Worm (Caenorhabditis elegans) whole organism, L4 larva: Measurements from ENCODE around the gene C05G5.2.

Source experiments
- D1046.2 ChIP-seq: fragments of 200-800 bp; sonication (Bioruptor generic); IDR thresholded peaks from 2 replicates; pipeline ENCODE4 v1.3.6; 2022; ENCODE audit warnings: missing genetic modification characterization, missing compliant biosample characterization
- F44E2.7 ChIP-seq: fragments of 200-800 bp; sonication (Bioruptor generic); IDR thresholded peaks from 2 replicates; pipeline ENCODE4 v2.1.2; 2022; ENCODE audit warnings: missing genetic modification characterization, missing compliant biosample characterization
- F49E8.2 ChIP-seq: sonication (generic microtip); optimal IDR thresholded peaks from 2 replicates; lab custom pipeline; 2016; ENCODE audit warnings: missing compliant biosample characterization, mild to moderate bottlenecking, missing genetic modification characterization, borderline replicate concordance
- T20F7.1 ChIP-seq: fragments of 200-800 bp; sonication (Bioruptor generic); optimal IDR thresholded peaks from 2 replicates; lab custom pipeline; 2018; ENCODE audit warnings: mild to moderate bottlenecking, missing genetic modification characterization, missing compliant biosample characterization
- T26A8.4 ChIP-seq: fragments of 200-800 bp; sonication (Bioruptor generic); IDR thresholded peaks from 2 replicates; pipeline ENCODE4 v1.3.6; 2022; ENCODE audit warnings: missing genetic modification characterization, missing compliant biosample characterization
- Y48G9A.11 ChIP-seq: fragments of 200-800 bp; sonication (Bioruptor generic); IDR thresholded peaks from 2 replicates; pipeline ENCODE4 v1.3.6; 2022; ENCODE audit warnings: missing genetic modification reagents, missing genetic modification characterization, missing compliant biosample characterization
- Y5F2A.4 ChIP-seq: fragments of 200-800 bp; sonication (Bioruptor generic); optimal IDR thresholded peaks from 2 replicates; lab custom pipeline; 2018; ENCODE audit warnings: mild to moderate bottlenecking, missing genetic modification characterization, missing compliant biosample characterization
- Y75B8A.6 ChIP-seq: fragments of 200-800 bp; sonication (Bioruptor generic); IDR thresholded peaks from 2 replicates; pipeline ENCODE4 v1.3.6; 2022; ENCODE audit warnings: missing genetic modification reagents, missing genetic modification characterization, missing compliant biosample characterization
- ZK337.2 ChIP-seq: fragments of 200-800 bp; sonication (Bioruptor generic); IDR thresholded peaks from 2 replicates; pipeline ENCODE4 v1.3.6; 2022; ENCODE audit warnings: missing genetic modification reagents, missing genetic modification characterization, missing compliant biosample characterization
- aha-1 ChIP-seq: fragments of 150-350 bp; peaks from one replicate; lab custom pipeline; 2014; ENCODE audit warnings: missing biosample characterization, missing genetic modification characterization
- attf-4 ChIP-seq: sonication (generic microtip); optimal IDR thresholded peaks from 3 replicates; lab custom pipeline; 2017; ENCODE audit warnings: missing biosample characterization, missing genetic modification characterization
- ceh-28 ChIP-seq: fragments of 150-350 bp; optimal IDR thresholded peaks from 2 replicates; lab custom pipeline; 2014; ENCODE audit warnings: missing biosample characterization, missing genetic modification reagents, missing genetic modification characterization
- ceh-32 ChIP-seq: sonication (generic microtip); optimal IDR thresholded peaks from 2 replicates; lab custom pipeline; 2016; ENCODE audit warnings: mild to moderate bottlenecking, missing genetic modification characterization, missing compliant biosample characterization; ENCODE audit not compliant: poor library complexity
- ceh-62 ChIP-seq: sonication (generic microtip); optimal IDR thresholded peaks from 2 replicates; lab custom pipeline; 2017; ENCODE audit warnings: missing biosample characterization, missing genetic modification characterization
- ces-1 ChIP-seq: fragments of 150-350 bp; sonication (generic microtip); optimal IDR thresholded peaks from 4 replicates; lab custom pipeline; 2014; ENCODE audit warnings: missing biosample characterization, missing genetic modification reagents, missing genetic modification characterization
- daf-12 ChIP-seq: fragments of 150-350 bp; optimal IDR thresholded peaks from 2 replicates; lab custom pipeline; 2014; ENCODE audit warnings: missing biosample characterization, missing genetic modification reagents, missing genetic modification characterization
- dmd-9 ChIP-seq: fragments of 200-800 bp; sonication (Bioruptor generic); IDR thresholded peaks from 2 replicates; pipeline ENCODE4 v1.3.6; 2022; ENCODE audit warnings: missing genetic modification reagents, missing genetic modification characterization, missing compliant biosample characterization
- dpl-1 ChIP-seq: fragments of 150-350 bp; optimal IDR thresholded peaks from 2 replicates; lab custom pipeline; 2014; ENCODE audit warnings: missing biosample characterization, missing genetic modification reagents, missing genetic modification characterization
- egl-43 ChIP-seq: fragments of 200-800 bp; sonication (Bioruptor generic); IDR thresholded peaks from 2 replicates; pipeline ENCODE4 v1.3.6; 2022; ENCODE audit warnings: missing genetic modification reagents, missing genetic modification characterization, missing compliant biosample characterization
- hif-1 ChIP-seq, 2 experiments: sonication (generic microtip); optimal IDR thresholded peaks; 2 replicates each; lab custom pipeline; 2016 to 2017; ENCODE audit warnings: missing compliant biosample characterization in 2 of 2, missing genetic modification characterization in 2 of 2, missing genetic modification reagents in 2 of 2, missing genotype in 2 of 2, mild to moderate bottlenecking in 1 of 2
- hlh-11 ChIP-seq: fragments of 200-800 bp; sonication (Bioruptor generic); optimal IDR thresholded peaks from 2 replicates; lab custom pipeline; 2018; ENCODE audit warnings: mild to moderate bottlenecking, missing genetic modification characterization, missing compliant biosample characterization
- hmg-1.1 ChIP-seq: fragments of 200-800 bp; sonication (Bioruptor generic); IDR thresholded peaks from 2 replicates; pipeline ENCODE4 v1.3.6; 2022; ENCODE audit warnings: missing genetic modification reagents, missing genetic modification characterization, missing compliant biosample characterization
- lin-1 ChIP-seq: fragments of 200-800 bp; sonication (Bioruptor generic); IDR thresholded peaks from 2 replicates; pipeline ENCODE4 v1.3.6; 2022; ENCODE audit warnings: missing genetic modification reagents, missing genetic modification characterization, missing compliant biosample characterization
- lin-13 ChIP-seq: fragments of 150-350 bp; optimal IDR thresholded peaks from 2 replicates; lab custom pipeline; 2014; ENCODE audit warnings: missing biosample characterization, missing genetic modification reagents, missing genetic modification characterization
- lin-15B ChIP-seq: fragments of 150-350 bp; sonication (generic microtip); optimal IDR thresholded peaks from 3 replicates; lab custom pipeline; 2014; ENCODE audit warnings: missing biosample characterization, missing genetic modification characterization
- lin-38 ChIP-seq: fragments of 200-800 bp; sonication (Bioruptor generic); IDR thresholded peaks from 2 replicates; pipeline ENCODE4 v1.3.6; 2022; ENCODE audit warnings: missing genetic modification reagents, missing genetic modification characterization, missing compliant biosample characterization
- lin-39 ChIP-seq: fragments of 150-350 bp; optimal IDR thresholded peaks from 2 replicates; lab custom pipeline; 2014; ENCODE audit warnings: missing biosample characterization, missing genetic modification reagents, missing genetic modification characterization
- madf-5 ChIP-seq, 2 experiments: fragments of 200-800 bp; sonication (Bioruptor generic); IDR thresholded peaks; 2 replicates each; pipeline ENCODE4 v1.3.6; 2022; ENCODE audit warnings: missing compliant biosample characterization in 2 of 2, missing genetic modification characterization in 2 of 2
- madf-9 ChIP-seq: fragments of 200-800 bp; sonication (Bioruptor generic); conservative IDR thresholded peaks from 2 replicates; pipeline ENCODE4 v1.3.6; 2022; ENCODE audit warnings: missing genetic modification reagents, missing genetic modification characterization, missing compliant biosample characterization
- mdl-1 ChIP-seq, 2 experiments: fragments of 150-350 bp in 1 of 2; sonication (generic microtip) in 1 of 2; optimal IDR thresholded peaks; 2 replicates each; lab custom pipeline; 2014 to 2017; ENCODE audit warnings: missing biosample characterization in 2 of 2, missing genetic modification characterization in 2 of 2
- mxl-2 ChIP-seq: fragments of 200-800 bp; sonication (Bioruptor generic); conservative IDR thresholded peaks from 2 replicates; pipeline ENCODE4 v1.3.6; 2022; ENCODE audit warnings: missing genetic modification reagents, missing genetic modification characterization, missing compliant biosample characterization
- nhr-10 ChIP-seq: fragments of 150-350 bp; optimal IDR thresholded peaks from 2 replicates; lab custom pipeline; 2014; ENCODE audit warnings: missing biosample characterization, missing genetic modification characterization
- nhr-102 ChIP-seq: sonication (generic microtip); optimal IDR thresholded peaks from 2 replicates; lab custom pipeline; 2016; ENCODE audit warnings: mild to moderate bottlenecking, missing genetic modification characterization, moderate library complexity, missing compliant biosample characterization
- nhr-11 ChIP-seq: fragments of 150-350 bp; optimal IDR thresholded peaks from 2 replicates; lab custom pipeline; 2014; ENCODE audit warnings: missing biosample characterization, missing genetic modification characterization
- nhr-111 ChIP-seq: fragments of 200-800 bp; sonication (Bioruptor generic); optimal IDR thresholded peaks from 2 replicates; lab custom pipeline; 2018; ENCODE audit warnings: mild to moderate bottlenecking, missing genetic modification characterization, missing compliant biosample characterization
- nhr-28 ChIP-seq: fragments of 150-350 bp; optimal IDR thresholded peaks from 2 replicates; lab custom pipeline; 2014; ENCODE audit warnings: missing biosample characterization, missing genetic modification characterization
- nhr-6 ChIP-seq: fragments of 150-350 bp; optimal IDR thresholded peaks from 2 replicates; lab custom pipeline; 2014; ENCODE audit warnings: missing biosample characterization, missing genetic modification characterization
- nhr-77 ChIP-seq: fragments of 150-350 bp; optimal IDR thresholded peaks from 2 replicates; lab custom pipeline; 2014; ENCODE audit warnings: missing biosample characterization, missing genetic modification characterization
- pha-4 ChIP-seq, 2 experiments: fragments of 150-350 bp in 1 of 2; fragments of 200-800 bp in 1 of 2; sonication (Bioruptor generic) in 1 of 2; IDR thresholded peaks in 1 of 2; optimal IDR thresholded peaks in 1 of 2; 2 replicates each; pipeline versions ENCODE4 v1.3.6 to Lab custom; 2014 to 2022; ENCODE audit warnings: missing genetic modification characterization in 2 of 2, missing genetic modification reagents in 2 of 2, missing biosample characterization in 1 of 2, missing compliant biosample characterization in 1 of 2
- php-3 ChIP-seq: fragments of 200-800 bp; sonication (Bioruptor generic); IDR thresholded peaks from 2 replicates; pipeline ENCODE4 v1.3.6; 2022; ENCODE audit warnings: missing genetic modification reagents, missing genetic modification characterization, missing compliant biosample characterization
- saeg-2 ChIP-seq: fragments of 200-800 bp; sonication (Bioruptor generic); IDR thresholded peaks from 2 replicates; pipeline ENCODE4 v1.3.6; 2022; ENCODE audit warnings: missing genetic modification reagents, missing genetic modification characterization, missing compliant biosample characterization
- snpc-1.2 ChIP-seq: fragments of 200-800 bp; sonication (Bioruptor generic); IDR thresholded peaks from 2 replicates; pipeline ENCODE4 v1.3.6; 2022; ENCODE audit warnings: missing genetic modification reagents, missing genetic modification characterization, missing compliant biosample characterization
- snpc-4 ChIP-seq: fragments of 150-350 bp; optimal IDR thresholded peaks from 2 replicates; lab custom pipeline; 2014; ENCODE audit warnings: missing biosample characterization, missing genetic modification characterization
- tag-97 ChIP-seq: fragments of 200-800 bp; sonication (Bioruptor generic); IDR thresholded peaks from 2 replicates; pipeline ENCODE4 v1.3.6; 2022; ENCODE audit warnings: missing genetic modification characterization, missing compliant biosample characterization
- tra-1 ChIP-seq: fragments of 200-800 bp; sonication (Bioruptor generic); IDR thresholded peaks from 2 replicates; pipeline ENCODE4 v1.3.6; 2022; ENCODE audit warnings: missing genetic modification reagents, missing genetic modification characterization, missing compliant biosample characterization
- unc-130 ChIP-seq: sonication (generic microtip); optimal IDR thresholded peaks from 2 replicates; lab custom pipeline; 2016; ENCODE audit warnings: missing genetic modification reagents, missing genetic modification characterization, missing compliant biosample characterization
- vab-7 ChIP-seq: fragments of 200-800 bp; sonication (Bioruptor generic); IDR thresholded peaks from 2 replicates; pipeline ENCODE4 v1.3.6; 2022; ENCODE audit warnings: missing genetic modification reagents, missing genetic modification characterization, missing compliant biosample characterization
- zfp-2 ChIP-seq: sonication (generic microtip); optimal IDR thresholded peaks from 2 replicates; lab custom pipeline; 2016; ENCODE audit warnings: mild to moderate bottlenecking, missing genetic modification characterization, missing compliant biosample characterization
- zfp-3 ChIP-seq: fragments of 200-800 bp; sonication (Bioruptor generic); conservative IDR thresholded peaks from 2 replicates; pipeline ENCODE4 v1.3.6; 2022; ENCODE audit warnings: missing genetic modification reagents, missing genetic modification characterization, missing compliant biosample characterization
- zip-11 ChIP-seq: fragments of 200-800 bp; sonication (Bioruptor generic); IDR thresholded peaks from 2 replicates; pipeline ENCODE4 v1.3.6; 2022; ENCODE audit warnings: missing genetic modification characterization, missing compliant biosample characterization
- zip-2 ChIP-seq: fragments of 150-350 bp; optimal IDR thresholded peaks from 2 replicates; lab custom pipeline; 2014; ENCODE audit warnings: missing biosample characterization, missing genetic modification characterization

The C05G5.2 gene

DNA sequence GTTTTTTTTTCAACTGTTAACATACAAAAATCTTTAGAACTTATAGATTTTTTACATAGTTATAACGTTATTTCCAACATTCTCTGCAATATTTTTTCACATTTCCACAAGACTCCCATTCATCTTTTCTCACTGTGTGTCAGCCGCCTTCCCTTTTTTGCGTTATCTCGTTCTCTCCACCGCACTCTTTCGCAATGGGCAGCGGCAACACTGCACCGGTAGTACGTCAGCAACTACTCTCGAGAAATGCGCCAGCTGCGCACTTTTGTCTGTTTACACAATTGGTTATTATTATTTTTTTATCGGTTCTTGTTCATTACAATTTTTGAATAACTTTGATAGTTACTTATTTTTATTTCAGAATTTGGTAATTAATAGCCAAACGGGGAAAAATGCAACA lies at the start of gene C05G5.2:
Gene C05G5.2 (plus strand): TSS at position 356 of the 400 bp plus-strand sequence.
- TF ChIP-seq zfp-2 (tag; lab: Kevin White, UChicago), result no peak
- no peak for TF ChIP-seq nhr-10
- TF ChIP-seq lin-1 (GFP tag; lab: Robert Waterston, UW), result no peak
- TF ChIP-seq lin-13 (GFP tag; lab: Kevin White, UChicago), result peak; percentile 94
- TF ChIP-seq lin-15B (tag; lab: Kevin White, UChicago), result no peak
- TF ChIP-seq F44E2.7 (GFP tag; lab: Robert Waterston, UW), result no peak
- TF ChIP-seq tra-1 (GFP tag; lab: Robert Waterston, UW), result peak; percentile 57; the same call in 1 of the 2 replicates
- TF ChIP-seq nhr-11 (tag; lab: Kevin White, UChicago), result peak; percentile 77
- peak; percentile 94 for TF ChIP-seq nhr-28 (tag; lab: Kevin White, UChicago)
- TF ChIP-seq nhr-111 (GFP tag; lab: Kevin White, UChicago), result no peak
- peak; percentile 48 for TF ChIP-seq aha-1 (tag; lab: Kevin White, UChicago)
- peak; percentile 57 for TF ChIP-seq T26A8.4
- peak; percentile 9 for TF ChIP-seq snpc-4 (tag; lab: Kevin White, UChicago)
- TF ChIP-seq php-3 (GFP tag; lab: Robert Waterston, UW), result peak; percentile 57; the same call in 1 of the 2 replicates
- no peak for TF ChIP-seq snpc-1.2 (GFP tag; lab: Robert Waterston, UW)
- no peak for TF ChIP-seq F49E8.2 (tag; lab: Kevin White, UChicago)
- peak; percentile 66 for TF ChIP-seq vab-7 (GFP tag; lab: Robert Waterston, UW)
- TF ChIP-seq mxl-2 (GFP tag; lab: Robert Waterston, UW), result no peak
- no peak for TF ChIP-seq zfp-3
- no peak for TF ChIP-seq ceh-32 (tag; lab: Kevin White, UChicago)
- no peak for TF ChIP-seq attf-4
- peak; percentile 96 for TF ChIP-seq hlh-11 (tag; lab: Kevin White, UChicago)
- TF ChIP-seq madf-5 (GFP tag; IDR thresholded peaks at IDR 0.05; lab: Robert Waterston, UW), result no peak
- TF ChIP-seq daf-12 (tag; lab: Kevin White, UChicago), result no peak
- TF ChIP-seq saeg-2 (GFP tag; lab: Robert Waterston, UW), result peak; percentile 76; the same call in 1 of the 2 replicates
- TF ChIP-seq lin-39, result no peak
- TF ChIP-seq pha-4 (GFP tag; IDR thresholded peaks at IDR 0.05; lab: Robert Waterston, UW), result peak; percentile 81
- TF ChIP-seq pha-4 (tag; optimal IDR thresholded peaks at IDR 0.05; lab: Kevin White, UChicago), result peak; percentile 81
- peak; percentile 77 for TF ChIP-seq dpl-1 (GFP tag; lab: Kevin White, UChicago)
- no peak for TF ChIP-seq ZK337.2 (GFP tag; lab: Robert Waterston, UW)
- TF ChIP-seq T20F7.1 (GFP tag; lab: Kevin White, UChicago), result peak; percentile 83
- no peak for TF ChIP-seq Y5F2A.4 (GFP tag; lab: Kevin White, UChicago)
- TF ChIP-seq egl-43 (GFP tag; lab: Robert Waterston, UW), result no peak
- TF ChIP-seq madf-9 (GFP tag; lab: Robert Waterston, UW), result peak; percentile 55; the same call in 1 of the 2 replicates
- no peak for TF ChIP-seq unc-130 (GFP tag; lab: Kevin White, UChicago)
- no peak for TF ChIP-seq ces-1
- TF ChIP-seq hmg-1.1, result peak; percentile 90
- no peak for TF ChIP-seq ceh-28 (tag; lab: Kevin White, UChicago)
- TF ChIP-seq tag-97 (GFP tag; lab: Robert Waterston, UW), result no peak
- peak; percentile 40 to 89 for TF ChIP-seq mdl-1 (tag; optimal IDR thresholded peaks at IDR 0.05; lab: Kevin White, UChicago)
- peak in 1 of 2 experiments; percentile 75 for TF ChIP-seq hif-1 (tag; optimal IDR thresholded peaks at IDR 0.05; lab: Kevin White, UChicago)
- TF ChIP-seq Y48G9A.11 (GFP tag; lab: Robert Waterston, UW), result no peak
- peak; percentile 84 for TF ChIP-seq nhr-102 (tag; lab: Kevin White, UChicago)
- TF ChIP-seq dmd-9 (GFP tag; lab: Robert Waterston, UW), result no peak
- no peak for TF ChIP-seq Y75B8A.6 (GFP tag; lab: Robert Waterston, UW)
- TF ChIP-seq ceh-62 (tag; lab: Kevin White, UChicago), result no peak
- TF ChIP-seq nhr-77 (tag; lab: Kevin White, UChicago), result peak; percentile 97
- peak; percentile 70 for TF ChIP-seq lin-38 (GFP tag; lab: Robert Waterston, UW)
- peak; percentile 93 for TF ChIP-seq nhr-6
- TF ChIP-seq zip-11 (GFP tag; lab: Robert Waterston, UW), result no peak
- TF ChIP-seq D1046.2 (GFP tag; lab: Robert Waterston, UW), result no peak
- peak; percentile 17 for TF ChIP-seq zip-2
